Fruit fly (Drosophila melanogaster) whole organism, embryonic: ENCODE measurements around the gene CG15196.

Experiments
- Aef1 ChIP-seq: fragments of 200-800 bp; sonication (Bioruptor generic); IDR thresholded peaks from 3 replicates; pipeline ENCODE4 v1.3.6; 2022; ENCODE audit warnings: missing biosample characterization, missing genetic modification characterization
- Atf-2 ChIP-seq: fragments of 200-800 bp; sonication (Bioruptor generic); optimal IDR thresholded peaks from 2 replicates; lab custom pipeline; 2016; ENCODE audit warnings: missing biosample characterization, missing genetic modification characterization
- Atf6 ChIP-seq: fragments of 200-800 bp; sonication (Bioruptor generic); IDR thresholded peaks from 2 replicates; pipeline ENCODE4 v1.3.6; 2022; ENCODE audit warnings: missing biosample characterization, missing genetic modification characterization
- Bdp1 ChIP-seq: fragments of 200-800 bp; sonication (Bioruptor generic); optimal IDR thresholded peaks from 3 replicates; lab custom pipeline; 2016; ENCODE audit warnings: missing biosample characterization, missing genetic modification characterization
- CG10462 ChIP-seq: fragments of 200-800 bp; sonication (Bioruptor generic); optimal IDR thresholded peaks from 2 replicates; lab custom pipeline; 2016; ENCODE audit warnings: missing biosample characterization, missing genetic modification characterization
- CG12071 ChIP-seq: fragments of 200-800 bp; sonication (Bioruptor generic); optimal IDR thresholded peaks from 3 replicates; lab custom pipeline; 2018; ENCODE audit warnings: missing biosample characterization, mild to moderate bottlenecking, missing genetic modification characterization
- CG13123 ChIP-seq: fragments of 200-800 bp; sonication (Bioruptor generic); optimal IDR thresholded peaks from 2 replicates; lab custom pipeline; 2016; ENCODE audit warnings: missing biosample characterization, missing genetic modification characterization
- CG15479 ChIP-seq: fragments of 200-800 bp; sonication (Bioruptor generic); optimal IDR thresholded peaks from 3 replicates; lab custom pipeline; 2019; ENCODE audit warnings: missing biosample characterization, mild to moderate bottlenecking, missing genetic modification characterization, moderate library complexity
- CG17328 ChIP-seq: fragments of 200-800 bp; sonication (Bioruptor generic); IDR thresholded peaks from 2 replicates; pipeline ENCODE4 v1.3.6; 2022; ENCODE audit warnings: missing biosample characterization, missing genetic modification characterization
- CG31365 ChIP-seq: fragments of 200-800 bp; sonication (Bioruptor generic); optimal IDR thresholded peaks from 2 replicates; lab custom pipeline; 2018; ENCODE audit warnings: missing biosample characterization, mild to moderate bottlenecking, missing genetic modification characterization
- CG31441 ChIP-seq: fragments of 200-800 bp; sonication (Bioruptor generic); IDR thresholded peaks from 2 replicates; pipeline ENCODE4 v1.3.6; 2022; ENCODE audit warnings: missing biosample characterization, missing genetic modification characterization
- CG32767 ChIP-seq: fragments of 200-800 bp; sonication (Bioruptor generic); IDR thresholded peaks from 2 replicates; pipeline ENCODE4 v1.3.6; 2022; ENCODE audit warnings: missing biosample characterization, missing genetic modification characterization
- CG3407 ChIP-seq: fragments of 200-800 bp; sonication (Bioruptor generic); optimal IDR thresholded peaks from 2 replicates; lab custom pipeline; 2018; ENCODE audit warnings: missing biosample characterization, mild to moderate bottlenecking, missing genetic modification characterization
- CG4617 ChIP-seq: fragments of 200-800 bp; sonication (Bioruptor generic); optimal IDR thresholded peaks from 3 replicates; lab custom pipeline; 2016; ENCODE audit warnings: missing biosample characterization, missing genetic modification characterization, borderline replicate concordance
- CG4730 ChIP-seq: fragments of 200-800 bp; sonication (Bioruptor generic); IDR thresholded peaks from 2 replicates; pipeline ENCODE4 v1.3.6; 2022; ENCODE audit warnings: missing biosample characterization, missing genetic modification characterization
- CG5180 ChIP-seq: fragments of 200-800 bp; sonication (Bioruptor generic); optimal IDR thresholded peaks from 3 replicates; lab custom pipeline; 2017; ENCODE audit warnings: missing biosample characterization, missing genetic modification characterization, mild to moderate bottlenecking, moderate library complexity, missing genetic modification reagents
- CG6254 ChIP-seq: fragments of 200-800 bp; sonication (Bioruptor generic); optimal IDR thresholded peaks from 3 replicates; lab custom pipeline; 2017; ENCODE audit warnings: mild to moderate bottlenecking, missing biosample characterization, missing genetic modification reagents, missing genetic modification characterization
- CG6689 ChIP-seq: fragments of 200-800 bp; sonication (Bioruptor generic); IDR thresholded peaks from 2 replicates; pipeline ENCODE4 v1.3.6; 2022; ENCODE audit warnings: missing biosample characterization, missing genetic modification characterization
- CG7786 ChIP-seq: fragments of 200-800 bp; sonication (Bioruptor generic); optimal IDR thresholded peaks from 2 replicates; lab custom pipeline; 2016; ENCODE audit warnings: missing biosample characterization, missing genetic modification characterization
- CG8290 ChIP-seq, 3 experiments: fragments of 200-800 bp; sonication (Bioruptor generic); optimal IDR thresholded peaks; 2 replicates each; lab custom pipeline; 2016 to 2019; ENCODE audit warnings: missing biosample characterization in 3 of 3, missing genetic modification characterization in 3 of 3, mild to moderate bottlenecking in 2 of 3, moderate library complexity in 1 of 3
- CkIIα-i1 ChIP-seq: fragments of 200-800 bp; sonication (Bioruptor generic); IDR thresholded peaks from 2 replicates; pipeline ENCODE4 v1.3.6; 2022; ENCODE audit warnings: missing biosample characterization, missing genetic modification characterization
- Dbx ChIP-seq: fragments of 200-800 bp; sonication (Bioruptor generic); IDR thresholded peaks from 3 replicates; pipeline ENCODE4 v1.3.6; 2022; ENCODE audit warnings: missing biosample characterization, missing genetic modification characterization
- Eip74EF ChIP-seq, 2 experiments: fragments of 200-800 bp in 1 of 2; fragments of >200 bp in 1 of 2; sonication (Bioruptor generic) in 1 of 2; optimal IDR thresholded peaks; 2 replicates each; lab custom pipeline; 2017 to 2019; ENCODE audit warnings: missing biosample characterization in 2 of 2, missing genetic modification characterization in 2 of 2, mild to moderate bottlenecking in 1 of 2, moderate library complexity in 1 of 2
- HLH4C ChIP-seq: fragments of 200-800 bp; sonication (Bioruptor generic); IDR thresholded peaks from 3 replicates; pipeline ENCODE4 v1.3.6; 2022; ENCODE audit warnings: missing biosample characterization, missing genetic modification characterization; ENCODE audit not compliant: partially characterized antibody
- HLHmδ ChIP-seq: fragments of 200-800 bp; sonication (Bioruptor generic); optimal IDR thresholded peaks from 2 replicates; lab custom pipeline; 2018; ENCODE audit warnings: missing biosample characterization, mild to moderate bottlenecking, missing genetic modification characterization, moderate library complexity
- Hr78 ChIP-seq, 2 experiments: fragments of 200-800 bp in 1 of 2; fragments of >200 bp in 1 of 2; sonication (Bioruptor generic) in 1 of 2; optimal IDR thresholded peaks; 2 replicates each; lab custom pipeline; 2017 to 2019; ENCODE audit warnings: missing biosample characterization in 2 of 2, missing genetic modification characterization in 2 of 2, mild to moderate bottlenecking in 1 of 2, moderate library complexity in 1 of 2
- Mad ChIP-seq: fragments of 200-800 bp; sonication (Bioruptor generic); optimal IDR thresholded peaks from 2 replicates; lab custom pipeline; 2016; ENCODE audit warnings: missing biosample characterization, missing genetic modification characterization
- Med ChIP-seq: fragments of 200-800 bp; sonication (Bioruptor generic); peaks from one replicate; lab custom pipeline; 2016; ENCODE audit warnings: missing biosample characterization, missing genetic modification characterization, mild to moderate bottlenecking, inconsistent platforms, moderate library complexity
- Oli ChIP-seq: fragments of 200-800 bp; sonication (Bioruptor generic); optimal IDR thresholded peaks from 2 replicates; lab custom pipeline; 2018; ENCODE audit warnings: missing biosample characterization, mild to moderate bottlenecking, missing genetic modification characterization, moderate library complexity
- PHDP ChIP-seq: fragments of 200-800 bp; sonication (Bioruptor generic); optimal IDR thresholded peaks from 3 replicates; lab custom pipeline; 2018; ENCODE audit warnings: missing biosample characterization, mild to moderate bottlenecking, missing genetic modification characterization, moderate library complexity
- Sox102F ChIP-seq: fragments of 200-800 bp; sonication (Bioruptor generic); optimal IDR thresholded peaks from 2 replicates; lab custom pipeline; 2018; ENCODE audit warnings: missing biosample characterization, mild to moderate bottlenecking, missing genetic modification characterization, moderate library complexity
- bcd ChIP-seq: fragments of 200-800 bp; sonication (Bioruptor generic); optimal IDR thresholded peaks from 2 replicates; lab custom pipeline; 2017; ENCODE audit warnings: missing biosample characterization, mild to moderate bottlenecking, missing genetic modification characterization
- cg ChIP-seq: fragments of 200-800 bp; sonication (Bioruptor generic); optimal IDR thresholded peaks from 3 replicates; lab custom pipeline; 2019; ENCODE audit warnings: missing biosample characterization, mild to moderate bottlenecking, missing genetic modification characterization, moderate library complexity
- chinmo ChIP-seq: fragments of 200-800 bp; sonication (Bioruptor generic); IDR thresholded peaks from 4 replicates; pipeline ENCODE4 v1.3.6; 2022; ENCODE audit warnings: missing biosample characterization, missing genetic modification characterization; ENCODE audit not compliant: partially characterized antibody
- crol ChIP-seq: fragments of 200-800 bp; sonication (Bioruptor generic); IDR thresholded peaks from 2 replicates; pipeline ENCODE4 v1.3.6; 2022; ENCODE audit warnings: missing biosample characterization, missing genetic modification characterization
- dan ChIP-seq: fragments of 200-800 bp; sonication (Bioruptor generic); IDR thresholded peaks from 2 replicates; pipeline ENCODE4 v1.3.6; 2022; ENCODE audit warnings: missing biosample characterization, missing genetic modification characterization
- dm ChIP-seq: fragments of 200-800 bp; sonication (Bioruptor generic); optimal IDR thresholded peaks from 3 replicates; lab custom pipeline; 2016; ENCODE audit warnings: missing biosample characterization, missing genetic modification characterization
- dmrt99B ChIP-seq: fragments of 200-800 bp; sonication (Bioruptor generic); optimal IDR thresholded peaks from 2 replicates; lab custom pipeline; 2018; ENCODE audit warnings: missing biosample characterization, mild to moderate bottlenecking, missing genetic modification characterization, moderate library complexity
- ftz-f1 ChIP-seq: fragments of 200-800 bp; sonication (Bioruptor generic); optimal IDR thresholded peaks from 2 replicates; lab custom pipeline; 2016; ENCODE audit warnings: missing biosample characterization, missing genetic modification characterization
- gro ChIP-seq: fragments of 200-800 bp; sonication (Bioruptor generic); optimal IDR thresholded peaks from 2 replicates; lab custom pipeline; 2016; ENCODE audit warnings: missing biosample characterization, missing genetic modification characterization
- hbn ChIP-seq: fragments of 200-800 bp; sonication (Bioruptor generic); IDR thresholded peaks from 2 replicates; pipeline ENCODE4 v1.3.6; 2022; ENCODE audit warnings: missing biosample characterization, missing genetic modification characterization; ENCODE audit not compliant: partially characterized antibody
- hth ChIP-seq: fragments of >200 bp; optimal IDR thresholded peaks from 2 replicates; lab custom pipeline; 2017; ENCODE audit warnings: inconsistent platforms
- luna ChIP-seq: fragments of 200-800 bp; sonication (Bioruptor generic); optimal IDR thresholded peaks from 2 replicates; lab custom pipeline; 2016; ENCODE audit warnings: missing biosample characterization, missing genetic modification characterization
- nau ChIP-seq: fragments of 200-800 bp; sonication (Bioruptor generic); optimal IDR thresholded peaks from 3 replicates; lab custom pipeline; 2017; ENCODE audit warnings: missing biosample characterization, mild to moderate bottlenecking, missing genetic modification characterization, missing genetic modification reagents
- nerfin-2 ChIP-seq: fragments of 200-800 bp; sonication (Bioruptor generic); IDR thresholded peaks from 2 replicates; pipeline ENCODE4 v1.3.6; 2022; ENCODE audit warnings: missing biosample characterization, missing genetic modification characterization; ENCODE audit not compliant: partially characterized antibody
- pfk ChIP-seq: fragments of 200-800 bp; sonication (Bioruptor generic); optimal IDR thresholded peaks from 2 replicates; lab custom pipeline; 2018; ENCODE audit warnings: missing biosample characterization, mild to moderate bottlenecking, missing genetic modification characterization, moderate library complexity
- unpg ChIP-seq: fragments of 200-800 bp; sonication (Bioruptor generic); optimal IDR thresholded peaks from 3 replicates; lab custom pipeline; 2018; ENCODE audit warnings: missing biosample characterization, mild to moderate bottlenecking, missing genetic modification characterization, moderate library complexity
- wdn ChIP-seq: fragments of 200-800 bp; sonication (Bioruptor generic); IDR thresholded peaks from 2 replicates; pipeline ENCODE4 v1.3.6; 2022; ENCODE audit warnings: missing biosample characterization, missing genetic modification characterization
- zfh2 ChIP-seq: fragments of 200-800 bp; sonication (Bioruptor generic); optimal IDR thresholded peaks from 2 replicates; lab custom pipeline; 2016; ENCODE audit warnings: missing biosample characterization, missing genetic modification characterization

The CG15196 gene

DNA sequence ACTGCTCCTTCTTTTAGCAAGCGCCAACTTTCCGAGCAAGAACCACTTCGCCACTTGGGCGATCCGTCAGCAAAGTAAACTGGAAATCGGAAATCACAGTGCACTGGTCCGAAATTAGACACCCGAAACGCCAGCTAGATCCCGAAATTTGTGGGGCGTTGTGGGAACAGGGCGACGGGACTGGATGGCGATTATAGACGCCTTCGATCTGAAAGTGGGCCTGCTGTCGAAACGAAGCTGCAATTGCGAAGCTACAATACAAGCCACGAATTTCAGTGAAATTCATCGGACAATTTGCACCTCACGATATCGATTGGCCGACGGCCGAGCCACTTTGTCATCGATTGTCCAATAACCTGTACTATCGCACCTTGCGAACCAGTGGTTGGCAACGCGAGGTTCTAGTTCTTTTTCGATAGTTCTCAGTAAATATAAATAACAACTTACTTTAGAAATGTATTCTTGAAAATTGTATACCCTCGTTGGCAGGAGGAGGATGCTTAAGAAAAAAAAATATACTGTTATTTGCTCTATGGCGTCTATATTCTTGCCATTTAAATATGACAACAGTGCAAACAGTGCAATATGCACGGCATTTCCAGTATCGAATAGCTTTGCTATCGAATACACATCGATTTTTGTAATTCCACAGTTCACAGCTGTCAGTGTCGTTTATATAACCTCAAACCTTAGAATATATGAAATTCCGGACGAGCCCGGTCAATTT lies 41.8 kb upstream of the CG15196 start, which contains the start of the genes hop and Tim8 (continued):
- no peak for TF ChIP-seq Mad (GFP tag; lab: Kevin White, UChicago)
- TF ChIP-seq Eip74EF (GFP tag; optimal IDR thresholded peaks at IDR 0.05; lab: Kevin White, UChicago): no peak
- no peak for TF ChIP-seq Oli (tag; lab: Kevin White, UChicago)
- no peak for TF ChIP-seq Atf-2
- TF ChIP-seq CG15479 (GFP tag; lab: Kevin White, UChicago): no peak
- TF ChIP-seq dmrt99B (tag; lab: Kevin White, UChicago): no peak
- no peak for TF ChIP-seq CG12071 (GFP tag; lab: Kevin White, UChicago)
- TF ChIP-seq CG3407 (GFP tag; lab: Kevin White, UChicago): no peak
- TF ChIP-seq Bdp1: no peak
- TF ChIP-seq cg (GFP tag; lab: Kevin White, UChicago): no peak
- no peak for TF ChIP-seq pfk (GFP tag; lab: Kevin White, UChicago)
- TF ChIP-seq zfh2: no peak
- no peak for TF ChIP-seq Aef1
- TF ChIP-seq CG6689: no peak
- peak; percentile 97 for TF ChIP-seq HLH4C (GFP tag; lab: Robert Waterston, UW)
- TF ChIP-seq CG13123 (GFP tag; lab: Kevin White, UChicago): no peak
- TF ChIP-seq CG4730 (GFP tag; lab: Robert Waterston, UW): no peak
- no peak for TF ChIP-seq PHDP (tag; lab: Kevin White, UChicago)
- peak; percentile 58 for TF ChIP-seq CG4617
- peak; percentile 95 for TF ChIP-seq chinmo (GFP tag; lab: Robert Waterston, UW)
- TF ChIP-seq Med: peak; percentile 67
- TF ChIP-seq luna: no peak
- TF ChIP-seq crol (GFP tag; lab: Robert Waterston, UW): no peak
- TF ChIP-seq Sox102F (GFP tag; lab: Kevin White, UChicago): no peak
- TF ChIP-seq CG5180 (GFP tag; lab: Kevin White, UChicago): no peak
- no peak for TF ChIP-seq CG31441 (GFP tag; lab: Robert Waterston, UW)
- TF ChIP-seq Hr78 (GFP tag; optimal IDR thresholded peaks at IDR 0.05; lab: Kevin White, UChicago): no peak
- no peak for TF ChIP-seq Atf6
- no peak for TF ChIP-seq HLHmδ (GFP tag; lab: Kevin White, UChicago)
- no peak for TF ChIP-seq nau (GFP tag; lab: Kevin White, UChicago)
- TF ChIP-seq CG17328 (GFP tag; lab: Robert Waterston, UW): no peak
- TF ChIP-seq CG10462: no peak
- no peak for TF ChIP-seq bcd (GFP tag; lab: Kevin White, UChicago)
- TF ChIP-seq CG7786 (GFP tag; lab: Kevin White, UChicago): no peak
- TF ChIP-seq dan: no peak
- peak; percentile 73 for TF ChIP-seq hbn
- TF ChIP-seq gro (GFP tag; lab: Kevin White, UChicago): no peak
- no peak for TF ChIP-seq ftz-f1 (GFP tag; lab: Kevin White, UChicago)
- TF ChIP-seq CG32767 (GFP tag; lab: Robert Waterston, UW): no peak
- no peak for TF ChIP-seq CG6254 (GFP tag; lab: Kevin White, UChicago)
- peak; percentile 93 for TF ChIP-seq nerfin-2 (GFP tag; lab: Robert Waterston, UW)
- no peak for TF ChIP-seq Dbx (GFP tag; lab: Robert Waterston, UW)
- TF ChIP-seq CG31365 (tag; lab: Kevin White, UChicago): no peak
- peak; percentile 46 for TF ChIP-seq dm
- TF ChIP-seq unpg: no peak
- no peak for TF ChIP-seq CG8290 (GFP tag; optimal IDR thresholded peaks at IDR 0.05; lab: Kevin White, UChicago)
- TF ChIP-seq CG8290 (tag; optimal IDR thresholded peaks at IDR 0.05; lab: Kevin White, UChicago): no peak
- no peak for TF ChIP-seq hth (lab: Kevin White, UChicago)
- TF ChIP-seq CkIIα-i1 (GFP tag; lab: Robert Waterston, UW): no peak
- no peak for TF ChIP-seq wdn (GFP tag; lab: Robert Waterston, UW)
